Fruit fly (Drosophila melanogaster): ENCODE results near the gene kirre.

kirre gene

dm6 chrX:2977857-2978473 lies 237.8 kb downstream of the kirre start (continued):
- TF ChIP-seq Vsx2 (GFP tag; optimal IDR thresholded peaks at IDR 0.05; ENCODE audit: partially characterized antibody) = no peak
- TF ChIP-seq CG9705 (GFP tag; optimal IDR thresholded peaks at IDR 0.05) = no peak
- TF ChIP-seq jim (GFP tag; optimal IDR thresholded peaks at IDR 0.05) = no peak
- TF ChIP-seq Rel (GFP tag; optimal IDR thresholded peaks at IDR 0.05) = no peak
- no peak for TF ChIP-seq Rel (tag; optimal IDR thresholded peaks at IDR 0.05)
- TF ChIP-seq Sp1 (GFP tag; optimal IDR thresholded peaks at IDR 0.05) = peak; percentile 43
- TF ChIP-seq Dfd (GFP tag; optimal IDR thresholded peaks at IDR 0.05) = no peak
- no peak for TF ChIP-seq Mio (GFP tag; optimal IDR thresholded peaks at IDR 0.05)
- no peak for TF ChIP-seq Abd-B (GFP tag; optimal IDR thresholded peaks at IDR 0.05)
- TF ChIP-seq OdsH (GFP tag; optimal IDR thresholded peaks at IDR 0.05) = peak; percentile 38
- TF ChIP-seq br (GFP tag; optimal IDR thresholded peaks at IDR 0.05) = peak; percentile 22

- TF ChIP-seq Rel (GFP tag; optimal IDR thresholded peaks at IDR 0.05) (no peak), Rel (tag; optimal IDR thresholded peaks at IDR 0.05) (no peak)
Observed at dm6 chrX:2980290-2980689, 240.1 kb downstream of the kirre start.

- peak; percentile 17 for TF ChIP-seq Dfd (GFP tag; optimal IDR thresholded peaks at IDR 0.05)
- no peak for TF ChIP-seq tai (GFP tag; optimal IDR thresholded peaks at IDR 0.05)
Observed at dm6 chrX:2982441-2982995, 242.3 kb downstream of the kirre start.

- TF ChIP-seq CG32264 (GFP tag; optimal IDR thresholded peaks at IDR 0.05) = peak; percentile 47
- no peak for TF ChIP-seq Dfd (GFP tag; optimal IDR thresholded peaks at IDR 0.05)
- TF ChIP-seq Mio (GFP tag; optimal IDR thresholded peaks at IDR 0.05) = no peak
- no peak for TF ChIP-seq usp (GFP tag; optimal IDR thresholded peaks at IDR 0.05)
- peak; percentile 22 for TF ChIP-seq CrebA (GFP tag; optimal IDR thresholded peaks at IDR 0.05; ENCODE audit: borderline replicate concordance)
- TF ChIP-seq pan (optimal IDR thresholded peaks at IDR 0.05) = no peak
- TF ChIP-seq lola (GFP tag; optimal IDR thresholded peaks at IDR 0.05) = no peak
- peak; percentile 42 for TF ChIP-seq Rel (GFP tag; optimal IDR thresholded peaks at IDR 0.05)
- TF ChIP-seq Rel (tag; optimal IDR thresholded peaks at IDR 0.05) = peak; percentile 22
- TF ChIP-seq dl (GFP tag; optimal IDR thresholded peaks at IDR 0.05; ENCODE audit: insufficient read depth in 1 of 2, partially characterized antibody in 2 of 2) = no peak
- TF ChIP-seq rgr (GFP tag; optimal IDR thresholded peaks at IDR 0.05) = peak; percentile 79
- peak; percentile 87 for TF ChIP-seq h (GFP tag; optimal IDR thresholded peaks at IDR 0.05)
- no peak for TF ChIP-seq Abd-B (GFP tag; optimal IDR thresholded peaks at IDR 0.05)
- peak; percentile 84 for TF ChIP-seq Sp1 (GFP tag; optimal IDR thresholded peaks at IDR 0.05)
- TF ChIP-seq Dif (GFP tag; optimal IDR thresholded peaks at IDR 0.05; ENCODE audit: partially characterized antibody) = no peak
- no peak for TF ChIP-seq Vsx2 (GFP tag; optimal IDR thresholded peaks at IDR 0.05; ENCODE audit: partially characterized antibody)
- TF ChIP-seq woc (GFP tag; optimal IDR thresholded peaks at IDR 0.05) = peak; percentile 77
- peak; percentile 86 for TF ChIP-seq fru (GFP tag; optimal IDR thresholded peaks at IDR 0.05)
- peak; percentile 81 for TF ChIP-seq ey (GFP tag; optimal IDR thresholded peaks at IDR 0.05)
- peak; percentile 49 for TF ChIP-seq tai (GFP tag; optimal IDR thresholded peaks at IDR 0.05)
- TF ChIP-seq sv (GFP tag; optimal IDR thresholded peaks at IDR 0.05) = peak; percentile 5
- TF ChIP-seq dsf (GFP tag; optimal IDR thresholded peaks at IDR 0.05; ENCODE audit: borderline replicate concordance) = no peak
- no peak for TF ChIP-seq Hr83 (GFP tag; optimal IDR thresholded peaks at IDR 0.05; ENCODE audit: poor library complexity, severe bottlenecking)
- TF ChIP-seq psq (GFP tag; optimal IDR thresholded peaks at IDR 0.05) = peak; percentile 87
- TF ChIP-seq OdsH (GFP tag; optimal IDR thresholded peaks at IDR 0.05) = peak; percentile 85
- TF ChIP-seq N (GFP tag; optimal IDR thresholded peaks at IDR 0.05) = no peak
- no peak for TF ChIP-seq Hr78 (GFP tag; optimal IDR thresholded peaks at IDR 0.05)
- TF ChIP-seq CG9705 (GFP tag; optimal IDR thresholded peaks at IDR 0.05) = peak; percentile 53
- peak; percentile 66 for TF ChIP-seq sage (GFP tag; optimal IDR thresholded peaks at IDR 0.05)
- no peak for TF ChIP-seq Myc (optimal IDR thresholded peaks at IDR 0.05)
- no peak for TF ChIP-seq jim (GFP tag; optimal IDR thresholded peaks at IDR 0.05)
- TF ChIP-seq brk (GFP tag; optimal IDR thresholded peaks at IDR 0.05) = peak; percentile 72
- peak; percentile 79 for TF ChIP-seq Hnf4 (GFP tag; optimal IDR thresholded peaks at IDR 0.05)
- no peak for TF ChIP-seq Jra (GFP tag; optimal IDR thresholded peaks at IDR 0.05)
- TF ChIP-seq br (GFP tag; optimal IDR thresholded peaks at IDR 0.05) = peak; percentile 79
- TF ChIP-seq GATAd (GFP tag; optimal IDR thresholded peaks at IDR 0.05) = no peak
- TF ChIP-seq HLH106 (tag; optimal IDR thresholded peaks at IDR 0.05) = peak; percentile 85
- TF ChIP-seq foxo (GFP tag; optimal IDR thresholded peaks at IDR 0.05) = peak in 1 of 2 experiments; percentile 86
- TF ChIP-seq dmrt93B (GFP tag; optimal IDR thresholded peaks at IDR 0.05) = peak; percentile 63
Observed at dm6 chrX:2984902-2985772, 245.0 kb downstream of the kirre start.

All from whole organism, wandering third instar larva.